Fruit fly (Drosophila melanogaster): ENCODE results near the gene NijA.
A peak's percentile ranks its signal among the peaks of the same experiment; 100 is the strongest.

NijA gene

DNA sequence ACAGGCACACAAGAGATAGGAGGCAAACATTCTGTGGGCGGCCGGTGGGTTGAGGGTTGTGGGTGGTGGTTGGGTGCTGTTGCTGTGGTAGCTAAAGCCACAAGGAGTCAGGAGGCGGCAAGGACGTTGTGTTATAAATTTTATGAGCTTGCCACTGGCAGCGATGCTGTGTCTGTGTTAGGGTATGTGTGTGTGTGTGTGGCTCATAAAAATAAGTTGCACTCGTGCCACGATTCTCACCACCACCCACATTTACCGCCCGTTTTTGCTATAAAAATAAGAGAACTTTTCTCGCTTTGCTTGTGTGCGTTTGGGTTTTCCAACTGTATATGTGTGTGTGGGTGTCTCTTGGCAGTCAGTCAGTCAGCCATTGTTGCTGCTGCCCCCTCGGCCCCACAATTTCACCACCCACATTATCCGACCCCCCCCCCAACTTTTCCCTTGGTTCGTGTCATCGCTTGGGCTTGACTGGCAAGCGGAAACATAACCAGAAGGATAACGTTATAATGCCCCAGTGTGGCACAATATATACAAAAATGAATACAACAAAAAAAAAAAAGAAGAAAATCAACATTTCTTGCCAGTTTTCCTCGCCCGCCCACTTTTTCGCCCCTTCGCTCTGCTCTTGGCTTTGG, 28.2 kb upstream of the NijA start (continued):
- TF ChIP-seq CG14710 (tag; optimal IDR thresholded peaks at IDR 0.05) = no peak
- TF ChIP-seq Blimp-1 (GFP tag; optimal IDR thresholded peaks at IDR 0.05) = no peak
- TF ChIP-seq crol (GFP tag; IDR thresholded peaks at IDR 0.05) = peak; percentile 60; the same call in 1 of the 2 replicates
- TF ChIP-seq unpg (GFP tag; optimal IDR thresholded peaks at IDR 0.05) = no peak
- TF ChIP-seq CG33557 (GFP tag; optimal IDR thresholded peaks at IDR 0.05) = no peak
- no peak for TF ChIP-seq esg (GFP tag; conservative IDR thresholded peaks at IDR 0.05)
- TF ChIP-seq CG32772 (GFP tag; IDR thresholded peaks at IDR 0.05) = no peak
- TF ChIP-seq CG14667 (GFP tag; IDR thresholded peaks at IDR 0.05) = no peak
- no peak for TF ChIP-seq az2 (GFP tag; optimal IDR thresholded peaks at IDR 0.05)
- TF ChIP-seq Lpt (GFP tag; optimal IDR thresholded peaks at IDR 0.05) = no peak
- 0 out of 4 replicates have a peak, but pooled peaks have one; percentile 24 for TF ChIP-seq chinmo (GFP tag; IDR thresholded peaks at IDR 0.05; ENCODE audit: partially characterized antibody)
- TF ChIP-seq Deaf1 (tag; optimal IDR thresholded peaks at IDR 0.05) = peak; percentile 3
- TF ChIP-seq tx (GFP tag; optimal IDR thresholded peaks at IDR 0.05) = no peak
- TF ChIP-seq ATbp (GFP tag; optimal IDR thresholded peaks at IDR 0.05) = no peak
- no peak for TF ChIP-seq Rx (GFP tag; IDR thresholded peaks at IDR 0.05)

- TF ChIP-seq CG13894 (tag; optimal IDR thresholded peaks at IDR 0.05) (peak; percentile 31), CG9932 (GFP tag; IDR thresholded peaks at IDR 0.05) (no peak), CG31224 (GFP tag; IDR thresholded peaks at IDR 0.05) (peak; percentile 82), abd-A (tag; optimal IDR thresholded peaks at IDR 0.05) (peak; percentile 79), CG7357 (GFP tag; IDR thresholded peaks at IDR 0.05) (no peak), kay (GFP tag; optimal IDR thresholded peaks at IDR 0.05) (no peak), tin (GFP tag; optimal IDR thresholded peaks at IDR 0.05) (no peak), Hr51 (GFP tag; optimal IDR thresholded peaks at IDR 0.05) (no peak), crol (GFP tag; IDR thresholded peaks at IDR 0.05) (peak; percentile 27; the same call in 1 of the 2 replicates), cg (GFP tag; optimal IDR thresholded peaks at IDR 0.05) (peak; percentile 12), chm (GFP tag; IDR thresholded peaks at IDR 0.05) (no peak), ato (GFP tag; IDR thresholded peaks at IDR 0.05; ENCODE audit: partially characterized antibody) (no peak), CG43689 (GFP tag; IDR thresholded peaks at IDR 0.05) (no peak), gsb (GFP tag; IDR thresholded peaks at IDR 0.05) (no peak), CG12299 (tag; optimal IDR thresholded peaks at IDR 0.05) (no peak), tap (tag; optimal IDR thresholded peaks at IDR 0.05) (no peak), CG30431 (GFP tag; optimal IDR thresholded peaks at IDR 0.05) (no peak), CG30403 (GFP tag; optimal IDR thresholded peaks at IDR 0.05) (no peak)
Measured at dm6 chr3L:10723596-10723995, 26.9 kb upstream of the NijA start.

DNA sequence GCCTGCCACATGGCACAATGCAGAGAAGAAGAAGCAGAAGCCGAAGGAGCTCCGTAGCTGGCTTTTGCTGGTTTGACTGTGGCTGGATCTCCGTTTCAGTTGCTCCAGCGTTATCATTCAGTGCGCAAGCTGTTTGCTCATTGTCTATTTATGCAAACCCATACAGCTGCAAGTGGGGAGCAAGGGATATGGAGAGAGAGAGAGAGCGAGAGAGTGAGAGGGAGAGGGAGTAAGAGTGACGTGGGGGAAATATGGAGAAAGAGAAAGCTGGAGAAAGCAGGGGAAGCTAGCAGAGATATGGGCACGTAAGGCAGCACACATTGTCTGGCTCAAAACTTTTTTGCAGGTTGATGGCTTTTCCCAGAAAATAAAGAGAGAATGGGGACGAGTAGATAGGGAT, 25.9 kb upstream of the NijA start:
- TF ChIP-seq Trl (optimal IDR thresholded peaks at IDR 0.05) (peak; percentile 20 to 59), Trl (GFP tag; optimal IDR thresholded peaks at IDR 0.05) (no peak), crol (GFP tag; IDR thresholded peaks at IDR 0.05) (peak; percentile 22; the same call in 1 of the 2 replicates), BEAF-32 (GFP tag; optimal IDR thresholded peaks at IDR 0.05) (no peak), esg (GFP tag; conservative IDR thresholded peaks at IDR 0.05) (no peak), CG12942 (GFP tag; optimal IDR thresholded peaks at IDR 0.05) (no peak), jumu (GFP tag; optimal IDR thresholded peaks at IDR 0.05) (no peak), Med (GFP tag) (peak; percentile 2), knrl (GFP tag; IDR thresholded peaks at IDR 0.05; ENCODE audit: partially characterized antibody) (0 out of 3 replicates have a peak, but pooled peaks have one; percentile 15), abd-A (tag; optimal IDR thresholded peaks at IDR 0.05) (peak; percentile 83), CG17568 (GFP tag; optimal IDR thresholded peaks at IDR 0.05) (no peak), CG13894 (tag; optimal IDR thresholded peaks at IDR 0.05) (peak; percentile 18)
